Worm (Caenorhabditis elegans) whole organism, early embryonic: ENCODE data around the gene ama-1.

Experiments used
- B0310.2 ChIP-seq: sonication (generic microtip); optimal IDR thresholded peaks from 2 replicates; lab custom pipeline; 2016; ENCODE audit warnings: mild to moderate bottlenecking, missing genetic modification characterization, missing compliant biosample characterization
- F13C5.2 ChIP-seq: sonication (generic microtip); optimal IDR thresholded peaks from 2 replicates; lab custom pipeline; 2017; ENCODE audit warnings: mild to moderate bottlenecking, missing genetic modification characterization, inconsistent platforms, missing compliant biosample characterization
- ama-1 ChIP-seq: fragments of 150-350 bp; optimal IDR thresholded peaks from 2 replicates; lab custom pipeline; 2014
- ceh-13 ChIP-seq: fragments of 200-800 bp; sonication (Bioruptor generic); optimal IDR thresholded peaks from 2 replicates; lab custom pipeline; 2018; ENCODE audit warnings: mild to moderate bottlenecking, missing genetic modification characterization, missing compliant biosample characterization
- ceh-36 ChIP-seq: sonication (generic microtip); optimal IDR thresholded peaks from 2 replicates; lab custom pipeline; 2016; ENCODE audit warnings: missing genetic modification characterization, inconsistent platforms, missing compliant biosample characterization
- ets-7 ChIP-seq: sonication (generic microtip); optimal IDR thresholded peaks from 2 replicates; lab custom pipeline; 2016; ENCODE audit warnings: missing genotype, missing genetic modification characterization, missing compliant biosample characterization
- flt-1 ChIP-seq: fragments of 200-800 bp; sonication (Bioruptor generic); IDR thresholded peaks from 2 replicates; pipeline ENCODE4 v1.3.6; 2022; ENCODE audit warnings: missing genetic modification characterization, missing compliant biosample characterization
- hnd-1 ChIP-seq: sonication (generic microtip); optimal IDR thresholded peaks from 2 replicates; lab custom pipeline; 2016; ENCODE audit warnings: missing genetic modification characterization, missing compliant biosample characterization
- pes-1 ChIP-seq: fragments of 200-800 bp; sonication (Bioruptor generic); IDR thresholded peaks from 2 replicates; pipeline ENCODE4 v1.3.6; 2022; ENCODE audit warnings: missing genetic modification reagents, missing genetic modification characterization, missing compliant biosample characterization
- sea-1 ChIP-seq: fragments of 200-800 bp; sonication (Bioruptor generic); conservative IDR thresholded peaks from 2 replicates; pipeline ENCODE4 v1.3.6; 2022; ENCODE audit warnings: missing genetic modification characterization, missing compliant biosample characterization

- TF ChIP-seq ceh-36 (tag; lab: Kevin White, UChicago) (no peak), ama-1 (no peak), hnd-1 (tag; lab: Kevin White, UChicago) (no peak), ceh-13 (no peak), F13C5.2 (tag; lab: Kevin White, UChicago) (no peak), flt-1 (GFP tag; lab: Robert Waterston, UW) (no peak), B0310.2 (tag; lab: Kevin White, UChicago) (no peak), pes-1 (GFP tag; lab: Robert Waterston, UW) (no peak), ets-7 (tag; lab: Kevin White, UChicago) (no peak), sea-1 (GFP tag; lab: Robert Waterston, UW) (no peak)
These were observed 36.1 kb downstream of the ama-1 start, which contains the start of gene F15E6.6 for ce11 chrIV:4284020-4284419.
